Comparison of ENCODE assay signal across 1 fruit fly cellular context in genomic region chr2L:13884678-13885303, dm6.
TF ChIP-seq lines count a peak whose summit lies in the region.

No protein-coding gene starts in this region.

TF ChIP-seq in whole organism, prepupa, 60 proteins besides CTCF, POLR2A, EP300 and RAD21 (continued from another document):
- TF ChIP-seq CG1621 (tag; optimal IDR thresholded peaks at IDR 0.05; lab: Kevin White, UChicago) (no peak), pdm3 (GFP tag; optimal IDR thresholded peaks at IDR 0.05; lab: Kevin White, UChicago) (peak; percentile 2), CG8119 (GFP tag; IDR thresholded peaks at IDR 0.05; lab: Robert Waterston, UW) (no peak), CG3919 (GFP tag; optimal IDR thresholded peaks at IDR 0.05; lab: Kevin White, UChicago) (peak; percentile 46), CG8319 (GFP tag; optimal IDR thresholded peaks at IDR 0.05; lab: Kevin White, UChicago) (peak; percentile 13), svp (GFP tag; lab: Kevin White, UChicago) (peak; percentile 88), CG3032 (tag; optimal IDR thresholded peaks at IDR 0.05; lab: Kevin White, UChicago) (peak; percentile 43), CG34406 (GFP tag; optimal IDR thresholded peaks at IDR 0.05; lab: Kevin White, UChicago) (peak; percentile 33), CG11902 (GFP tag; optimal IDR thresholded peaks at IDR 0.05; lab: Kevin White, UChicago) (no peak), vri (GFP tag; optimal IDR thresholded peaks at IDR 0.05; lab: Kevin White, UChicago) (no peak), topi (GFP tag; optimal IDR thresholded peaks at IDR 0.05; lab: Kevin White, UChicago) (peak; percentile 58), spab (GFP tag; optimal IDR thresholded peaks at IDR 0.05; lab: Kevin White, UChicago) (peak; percentile 30), CG11762 (GFP tag; optimal IDR thresholded peaks at IDR 0.05; lab: Kevin White, UChicago; ENCODE audit: insufficient read depth) (no peak), Sox102F (GFP tag; optimal IDR thresholded peaks at IDR 0.05; lab: Kevin White, UChicago) (peak; percentile 46), acj6 (GFP tag; optimal IDR thresholded peaks at IDR 0.05; lab: Kevin White, UChicago) (no peak), Sox15 (GFP tag; optimal IDR thresholded peaks at IDR 0.05; lab: Kevin White, UChicago) (no peak), CG4318 (GFP tag; optimal IDR thresholded peaks at IDR 0.05; lab: Kevin White, UChicago) (no peak), Eip75B (GFP tag; optimal IDR thresholded peaks at IDR 0.05; lab: Kevin White, UChicago) (no peak), Hr4 (GFP tag; optimal IDR thresholded peaks at IDR 0.05; lab: Kevin White, UChicago) (no peak), CG7368 (GFP tag; optimal IDR thresholded peaks at IDR 0.05; lab: Kevin White, UChicago) (no peak), CG9139 (GFP tag; optimal IDR thresholded peaks at IDR 0.05; lab: Kevin White, UChicago) (no peak), eg (GFP tag; IDR thresholded peaks at IDR 0.05; lab: Robert Waterston, UW) (no peak), Blimp-1 (GFP tag; optimal IDR thresholded peaks at IDR 0.05; lab: Kevin White, UChicago) (peak; percentile 34), Hr39 (GFP tag; optimal IDR thresholded peaks at IDR 0.05; lab: Kevin White, UChicago) (peak; percentile 24), CG6163 (GFP tag; IDR thresholded peaks at IDR 0.05; lab: Robert Waterston, UW) (0 out of 3 replicates have a peak, but pooled peaks have one; percentile 6), Met (GFP tag; optimal IDR thresholded peaks at IDR 0.05; lab: Kevin White, UChicago) (peak; percentile 58), Smox (GFP tag; optimal IDR thresholded peaks at IDR 0.05; lab: Kevin White, UChicago) (peak; percentile 31), ss (GFP tag; optimal IDR thresholded peaks at IDR 0.05; lab: Kevin White, UChicago) (peak; percentile 1 to 57), salr (GFP tag; optimal IDR thresholded peaks at IDR 0.05; lab: Kevin White, UChicago) (peak in 1 of 2 experiments; percentile 5), CG6276 (GFP tag; optimal IDR thresholded peaks at IDR 0.05; lab: Kevin White, UChicago) (peak; percentile 10), dsx (GFP tag; optimal IDR thresholded peaks at IDR 0.05; lab: Kevin White, UChicago; ENCODE audit: poor library complexity, severe bottlenecking) (no peak), esn (GFP tag; optimal IDR thresholded peaks at IDR 0.05; lab: Kevin White, UChicago) (peak; percentile 63), lz (GFP tag; optimal IDR thresholded peaks at IDR 0.05; lab: Kevin White, UChicago) (peak; percentile 35), Ets96B (tag; optimal IDR thresholded peaks at IDR 0.05; lab: Kevin White, UChicago) (peak; percentile 15), Gug (GFP tag; IDR thresholded peaks at IDR 0.05; lab: Robert Waterston, UW) (no peak)
